Fruit fly (Drosophila melanogaster) Kc167 (cell line): ENCODE measurements around the gene CG33947.

Experiments
- Myc ChIP-seq: fragments of >200 bp; optimal IDR thresholded peaks from 2 replicates; lab custom pipeline; 2017; ENCODE audit warnings: missing external identifiers
- Sin3A ChIP-seq: fragments of >200 bp; optimal IDR thresholded peaks from 2 replicates; lab custom pipeline; 2018; ENCODE audit warnings: missing external identifiers
- h ChIP-seq: fragments of >200 bp; optimal IDR thresholded peaks from 3 replicates; lab custom pipeline; 2018; ENCODE audit warnings: missing external identifiers
- insv ChIP-seq: fragments of >200 bp; optimal IDR thresholded peaks from 3 replicates; lab custom pipeline; 2018; ENCODE audit warnings: missing external identifiers
- psq ChIP-seq: fragments of >200 bp; optimal IDR thresholded peaks from 2 replicates; lab custom pipeline; 2017; ENCODE audit warnings: missing external identifiers
- ttk ChIP-seq: sonication (Bioruptor generic); optimal IDR thresholded peaks from 2 replicates; lab custom pipeline; 2017; ENCODE audit warnings: missing external identifiers

DNA sequence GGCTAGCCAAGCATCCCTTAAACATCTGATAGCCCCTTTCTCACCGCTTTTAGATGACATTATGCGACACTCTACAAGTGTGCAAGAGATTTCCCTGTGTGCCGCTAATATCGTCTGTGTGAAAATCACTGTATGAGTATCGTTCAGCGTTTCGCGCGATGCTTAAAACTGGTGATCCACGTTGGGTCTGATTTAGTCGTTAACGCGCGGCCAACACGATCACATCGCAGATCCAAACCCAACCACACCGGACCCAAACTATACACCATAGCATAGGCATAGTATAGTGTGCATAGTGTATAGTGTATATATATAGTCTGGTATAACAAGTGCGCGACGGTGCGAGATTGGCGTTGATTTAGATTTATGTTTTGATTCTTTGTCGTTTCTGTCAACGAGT is 42.5 kb upstream of the CG33947 start, which contains the start of gene CG7888:
- no peak for TF ChIP-seq ttk (lab: Kevin White, UChicago)
- TF ChIP-seq psq (lab: Kevin White, UChicago): no peak
- TF ChIP-seq Myc (lab: Kevin White, UChicago): no peak
- no peak for TF ChIP-seq h (lab: Kevin White, UChicago)
- no peak for TF ChIP-seq insv (lab: Kevin White, UChicago)
- TF ChIP-seq Sin3A (lab: Kevin White, UChicago): no peak
